Fruit fly (Drosophila melanogaster) whole organism, embryonic: Measurements from ENCODE around the gene CG42323.

Source experiments
- CG10321 ChIP-seq: fragments of 200-800 bp; sonication (Bioruptor generic); IDR thresholded peaks from 2 replicates; pipeline ENCODE4 v1.3.6; 2022; ENCODE audit warnings: missing biosample characterization, missing genetic modification characterization
- CG11504 ChIP-seq: fragments of 200-800 bp; sonication (Bioruptor generic); optimal IDR thresholded peaks from 3 replicates; lab custom pipeline; 2019; ENCODE audit warnings: missing biosample characterization, mild to moderate bottlenecking, missing genetic modification characterization, moderate library complexity
- CG12659 ChIP-seq: fragments of 200-800 bp; sonication (Bioruptor generic); optimal IDR thresholded peaks from 3 replicates; lab custom pipeline; 2017; ENCODE audit warnings: mild to moderate bottlenecking, missing biosample characterization, missing genetic modification reagents, missing genetic modification characterization
- CG15696 ChIP-seq: fragments of 200-800 bp; sonication (Bioruptor generic); optimal IDR thresholded peaks from 2 replicates; lab custom pipeline; 2019; ENCODE audit warnings: missing biosample characterization, mild to moderate bottlenecking, missing genetic modification characterization, moderate library complexity
- CG17385 ChIP-seq: fragments of 200-800 bp; sonication (Bioruptor generic); optimal IDR thresholded peaks from 3 replicates; lab custom pipeline; 2018; ENCODE audit warnings: missing biosample characterization, mild to moderate bottlenecking, missing genetic modification characterization
- CG17568 ChIP-seq: fragments of 200-800 bp; sonication (Bioruptor generic); optimal IDR thresholded peaks from 2 replicates; lab custom pipeline; 2018; ENCODE audit warnings: missing biosample characterization, mild to moderate bottlenecking, missing genetic modification characterization, moderate library complexity
- CG17612 ChIP-seq: fragments of 200-800 bp; sonication (Bioruptor generic); IDR thresholded peaks from 2 replicates; pipeline ENCODE4 v1.3.6; 2022; ENCODE audit warnings: missing biosample characterization, missing genetic modification characterization
- CG3281 ChIP-seq: fragments of 200-800 bp; sonication (Bioruptor generic); optimal IDR thresholded peaks from 3 replicates; lab custom pipeline; 2017; ENCODE audit warnings: missing biosample characterization, mild to moderate bottlenecking, missing genetic modification characterization
- CG33557 ChIP-seq: fragments of 200-800 bp; sonication (Bioruptor generic); optimal IDR thresholded peaks from 2 replicates; lab custom pipeline; 2019; ENCODE audit warnings: missing biosample characterization, mild to moderate bottlenecking, missing genetic modification characterization, moderate library complexity
- CG3995 ChIP-seq: fragments of 200-800 bp; sonication (Bioruptor generic); optimal IDR thresholded peaks from 3 replicates; lab custom pipeline; 2016; ENCODE audit warnings: missing biosample characterization, missing genetic modification characterization
- CG4360 ChIP-seq: fragments of 200-800 bp; sonication (Bioruptor generic); IDR thresholded peaks from 2 replicates; pipeline ENCODE4 v1.3.6; 2022; ENCODE audit warnings: missing biosample characterization, missing genetic modification characterization
- CG5953 ChIP-seq: fragments of 200-800 bp; sonication (Bioruptor generic); IDR thresholded peaks from 2 replicates; pipeline ENCODE4 v1.3.6; 2022; ENCODE audit warnings: missing biosample characterization, missing genetic modification characterization
- CG6765 ChIP-seq: fragments of 200-800 bp; sonication (Bioruptor generic); optimal IDR thresholded peaks from 3 replicates; lab custom pipeline; 2017; ENCODE audit warnings: missing biosample characterization, mild to moderate bottlenecking, missing genetic modification characterization
- CG7271 ChIP-seq: fragments of 200-800 bp; sonication (Bioruptor generic); optimal IDR thresholded peaks from 2 replicates; lab custom pipeline; 2018; ENCODE audit warnings: missing biosample characterization, mild to moderate bottlenecking, missing genetic modification characterization, moderate library complexity
- CG8359 ChIP-seq: fragments of 200-800 bp; sonication (Bioruptor generic); optimal IDR thresholded peaks from 2 replicates; lab custom pipeline; 2017; ENCODE audit warnings: missing biosample characterization, mild to moderate bottlenecking, missing genetic modification characterization, borderline replicate concordance
- CG8944 ChIP-seq: fragments of 200-800 bp; sonication (Bioruptor generic); optimal IDR thresholded peaks from 3 replicates; lab custom pipeline; 2016; ENCODE audit warnings: missing biosample characterization, missing genetic modification characterization
- CG9437 ChIP-seq: fragments of 200-800 bp; sonication (Bioruptor generic); optimal IDR thresholded peaks from 2 replicates; lab custom pipeline; 2018; ENCODE audit warnings: missing biosample characterization, mild to moderate bottlenecking, missing genetic modification characterization
- CG9817 ChIP-seq: fragments of 200-800 bp; sonication (Bioruptor generic); optimal IDR thresholded peaks from 2 replicates; lab custom pipeline; 2018; ENCODE audit warnings: missing biosample characterization, mild to moderate bottlenecking, missing genetic modification characterization, moderate library complexity
- CTCF ChIP-seq: fragments of 200-800 bp; sonication (Bioruptor generic); optimal IDR thresholded peaks from 2 replicates; lab custom pipeline; 2017; ENCODE audit warnings: missing biosample characterization, mild to moderate bottlenecking, missing genetic modification characterization, moderate library complexity
- Camta ChIP-seq: fragments of 200-800 bp; sonication (Bioruptor generic); optimal IDR thresholded peaks from 2 replicates; lab custom pipeline; 2016; ENCODE audit warnings: missing biosample characterization, missing genetic modification characterization
- Dfd ChIP-seq, 2 experiments: fragments of >200 bp; optimal IDR thresholded peaks; 2 replicates each; lab custom pipeline; 2017; ENCODE audit warnings: missing biosample characterization in 2 of 2, missing genetic modification characterization in 2 of 2
- Ets65A ChIP-seq: fragments of 200-800 bp; sonication (Bioruptor generic); peaks from one replicate; lab custom pipeline; 2016; ENCODE audit warnings: missing biosample characterization, missing genetic modification characterization
- Gsc ChIP-seq: fragments of 200-800 bp; sonication (Bioruptor generic); IDR thresholded peaks from 2 replicates; pipeline ENCODE4 v1.3.6; 2022; ENCODE audit warnings: missing biosample characterization, missing genetic modification characterization
- HmgZ ChIP-seq: fragments of 200-800 bp; sonication (Bioruptor generic); optimal IDR thresholded peaks from 2 replicates; lab custom pipeline; 2018; ENCODE audit warnings: missing biosample characterization, mild to moderate bottlenecking, missing genetic modification characterization
- Hmx ChIP-seq: fragments of 200-800 bp; sonication (Bioruptor generic); optimal IDR thresholded peaks from 2 replicates; lab custom pipeline; 2016; ENCODE audit warnings: missing biosample characterization, missing genetic modification characterization
- Hr78 ChIP-seq, 2 experiments: fragments of 200-800 bp in 1 of 2; fragments of >200 bp in 1 of 2; sonication (Bioruptor generic) in 1 of 2; optimal IDR thresholded peaks; 2 replicates each; lab custom pipeline; 2017 to 2019; ENCODE audit warnings: missing biosample characterization in 2 of 2, missing genetic modification characterization in 2 of 2, mild to moderate bottlenecking in 1 of 2, moderate library complexity in 1 of 2
- Med ChIP-seq: fragments of 200-800 bp; sonication (Bioruptor generic); peaks from one replicate; lab custom pipeline; 2016; ENCODE audit warnings: missing biosample characterization, missing genetic modification characterization, mild to moderate bottlenecking, inconsistent platforms, moderate library complexity
- Mrtf ChIP-seq: fragments of 200-800 bp; sonication (Bioruptor generic); IDR thresholded peaks from 3 replicates; pipeline ENCODE4 v1.3.6; 2022; ENCODE audit warnings: missing biosample characterization, missing genetic modification characterization
- Ptx1 ChIP-seq: fragments of 200-800 bp; sonication (Bioruptor generic); IDR thresholded peaks from 2 replicates; pipeline ENCODE4 v1.3.6; 2022; ENCODE audit warnings: missing biosample characterization, missing genetic modification characterization
- Rx ChIP-seq: fragments of 200-800 bp; sonication (Bioruptor generic); IDR thresholded peaks from 2 replicates; pipeline ENCODE4 v1.3.6; 2022; ENCODE audit warnings: missing biosample characterization, missing genetic modification characterization
- Ssrp ChIP-seq: fragments of 200-800 bp; sonication (Bioruptor generic); optimal IDR thresholded peaks from 2 replicates; lab custom pipeline; 2018; ENCODE audit warnings: missing biosample characterization, mild to moderate bottlenecking, missing genetic modification characterization, moderate library complexity
- Xbp1 ChIP-seq: fragments of 200-800 bp; sonication (Bioruptor generic); optimal IDR thresholded peaks from 3 replicates; lab custom pipeline; 2016; ENCODE audit warnings: missing biosample characterization, mild to moderate bottlenecking, missing genetic modification characterization
- ac ChIP-seq: fragments of 200-800 bp; sonication (Bioruptor generic); optimal IDR thresholded peaks from 3 replicates; lab custom pipeline; 2017; ENCODE audit warnings: missing biosample characterization, mild to moderate bottlenecking, missing genetic modification characterization
- ash1 ChIP-seq: fragments of 200-800 bp; sonication (Bioruptor generic); optimal IDR thresholded peaks from 2 replicates; lab custom pipeline; 2018; ENCODE audit warnings: missing biosample characterization, mild to moderate bottlenecking, missing genetic modification characterization
- cad ChIP-seq: fragments of >200 bp; optimal IDR thresholded peaks from 2 replicates; lab custom pipeline; 2017; ENCODE audit warnings: missing biosample characterization, missing genetic modification characterization
- corto ChIP-seq: fragments of 200-800 bp; sonication (Bioruptor generic); optimal IDR thresholded peaks from 2 replicates; lab custom pipeline; 2016; ENCODE audit warnings: missing biosample characterization, mild to moderate bottlenecking, missing genetic modification characterization, moderate library complexity
- crc ChIP-seq: fragments of 200-800 bp; sonication (Bioruptor generic); optimal IDR thresholded peaks from 2 replicates; lab custom pipeline; 2016; ENCODE audit warnings: missing biosample characterization, missing genetic modification characterization
- gcm2 ChIP-seq: fragments of 200-800 bp; sonication (Bioruptor generic); optimal IDR thresholded peaks from 2 replicates; lab custom pipeline; 2016; ENCODE audit warnings: missing biosample characterization, missing genetic modification characterization
- klu ChIP-seq: fragments of 200-800 bp; sonication (Bioruptor generic); IDR thresholded peaks from 2 replicates; pipeline ENCODE4 v1.3.6; 2022; ENCODE audit warnings: missing biosample characterization, missing genetic modification characterization
- lola ChIP-seq, 3 experiments: fragments of >200 bp in 2 of 3; fragments of 200-800 bp in 1 of 3; sonication (Bioruptor generic) in 1 of 3; optimal IDR thresholded peaks; 2 replicates each; lab custom pipeline; 2017 to 2019; ENCODE audit warnings: missing biosample characterization in 3 of 3, missing genetic modification characterization in 3 of 3, mild to moderate bottlenecking in 1 of 3, moderate library complexity in 1 of 3
- mam ChIP-seq: fragments of 200-800 bp; sonication (Bioruptor generic); optimal IDR thresholded peaks from 3 replicates; lab custom pipeline; 2016; ENCODE audit warnings: missing biosample characterization, missing genetic modification characterization
- rib ChIP-seq: fragments of 200-800 bp; sonication (Bioruptor generic); IDR thresholded peaks from 2 replicates; pipeline ENCODE4 v1.3.6; 2022; ENCODE audit warnings: missing biosample characterization, missing genetic modification characterization
- row ChIP-seq: fragments of 200-800 bp; sonication (Bioruptor generic); IDR thresholded peaks from 3 replicates; pipeline ENCODE4 v1.3.6; 2022; ENCODE audit warnings: missing biosample characterization, missing genetic modification characterization
- schlank ChIP-seq: fragments of 200-800 bp; sonication (Bioruptor generic); optimal IDR thresholded peaks from 2 replicates; lab custom pipeline; 2018; ENCODE audit warnings: missing biosample characterization, mild to moderate bottlenecking, missing genetic modification characterization
- slou ChIP-seq: fragments of 200-800 bp; sonication (Bioruptor generic); optimal IDR thresholded peaks from 3 replicates; lab custom pipeline; 2016; ENCODE audit warnings: missing biosample characterization, missing genetic modification characterization
- slp2 ChIP-seq: fragments of 200-800 bp; sonication (Bioruptor generic); optimal IDR thresholded peaks from 2 replicates; lab custom pipeline; 2016; ENCODE audit warnings: missing biosample characterization, missing genetic modification characterization
- trh ChIP-seq: fragments of 200-800 bp; sonication (Bioruptor generic); optimal IDR thresholded peaks from 2 replicates; lab custom pipeline; 2016; ENCODE audit warnings: missing biosample characterization, missing genetic modification characterization
- tup ChIP-seq: fragments of 200-800 bp; sonication (Bioruptor generic); optimal IDR thresholded peaks from 2 replicates; lab custom pipeline; 2016; ENCODE audit warnings: missing biosample characterization, mild to moderate bottlenecking, missing genetic modification characterization, moderate library complexity
- tx ChIP-seq: fragments of 200-800 bp; sonication (Bioruptor generic); optimal IDR thresholded peaks from 2 replicates; lab custom pipeline; 2016; ENCODE audit warnings: missing biosample characterization, missing genetic modification characterization
- zen2 ChIP-seq: fragments of 200-800 bp; sonication (Bioruptor generic); IDR thresholded peaks from 3 replicates; pipeline ENCODE4 v1.3.6; 2022; ENCODE audit warnings: missing biosample characterization, missing genetic modification characterization; ENCODE audit not compliant: partially characterized antibody
- zfh1 ChIP-seq: fragments of 200-800 bp; sonication (Bioruptor generic); IDR thresholded peaks from 3 replicates; pipeline ENCODE4 v1.3.6; 2022; ENCODE audit warnings: missing biosample characterization, missing genetic modification characterization

CG42323 gene

DNA sequence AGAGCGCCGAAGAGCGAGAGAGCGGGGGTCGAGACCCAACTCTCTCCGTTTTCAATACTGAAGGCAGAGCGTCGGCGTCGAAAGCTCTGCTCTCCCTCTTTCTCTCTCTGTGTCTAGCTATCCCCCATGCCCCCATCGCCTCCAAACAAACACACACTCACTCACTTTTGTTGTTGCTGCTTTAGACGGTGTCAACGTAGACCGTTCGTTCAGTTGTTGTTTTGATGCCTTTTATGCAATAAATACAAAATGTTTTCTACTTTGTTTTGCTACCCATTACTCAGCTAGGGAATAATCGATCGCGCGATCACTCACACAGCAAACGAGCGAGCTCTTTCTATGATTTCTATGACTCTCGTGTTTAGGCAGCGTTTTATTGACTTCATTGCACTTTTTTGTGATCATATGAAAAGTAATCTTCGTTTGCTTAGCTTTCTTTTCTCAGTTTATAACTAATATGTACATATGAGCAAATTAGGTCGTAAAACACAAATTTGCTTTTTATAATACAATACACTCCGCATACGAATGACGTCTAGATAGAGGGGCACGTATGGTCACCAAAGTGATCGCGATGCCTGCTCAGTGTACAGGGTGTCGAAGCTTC, 17.5 kb upstream of the CG42323 start (continued):
- TF ChIP-seq zen2 (peak; percentile 76; the same call in 2 of the 3 replicates), ash1 (GFP tag; lab: Kevin White, UChicago) (no peak), trh (GFP tag; lab: Kevin White, UChicago) (no peak), CG33557 (GFP tag; lab: Kevin White, UChicago) (no peak), lola (GFP tag; optimal IDR thresholded peaks at IDR 0.05; lab: Kevin White, UChicago) (peak in 1 of 3 experiments; percentile 33), cad (GFP tag; lab: Kevin White, UChicago) (no peak), Hr78 (GFP tag; optimal IDR thresholded peaks at IDR 0.05; lab: Kevin White, UChicago) (no peak), Dfd (GFP tag; optimal IDR thresholded peaks at IDR 0.05; lab: Kevin White, UChicago) (no peak), gcm2 (GFP tag; lab: Kevin White, UChicago) (no peak), CG10321 (GFP tag; lab: Robert Waterston, UW) (no peak), Rx (GFP tag; lab: Robert Waterston, UW) (0 out of 2 replicates have a peak, but pooled peaks have one; percentile 21), ac (GFP tag; lab: Kevin White, UChicago) (no peak), CG17568 (GFP tag; lab: Kevin White, UChicago) (no peak), mam (GFP tag; lab: Kevin White, UChicago) (peak; percentile 36), CG7271 (tag; lab: Kevin White, UChicago) (no peak), Camta (peak; percentile 1), CG6765 (GFP tag; lab: Kevin White, UChicago) (no peak), CG17385 (GFP tag; lab: Kevin White, UChicago) (no peak), tup (GFP tag; lab: Kevin White, UChicago) (no peak), Ets65A (GFP tag; lab: Kevin White, UChicago) (peak; percentile 90), CG17612 (no peak), CG15696 (no peak), CG8944 (GFP tag; lab: Kevin White, UChicago) (no peak), CG4360 (GFP tag; lab: Robert Waterston, UW) (0 out of 2 replicates have a peak, but pooled peaks have one; percentile 29), HmgZ (peak; percentile 8), CG3995 (no peak), CG5953 (GFP tag; lab: Robert Waterston, UW) (no peak), slp2 (GFP tag; lab: Kevin White, UChicago) (peak; percentile 52), corto (GFP tag; lab: Kevin White, UChicago) (no peak), CG9437 (GFP tag; lab: Kevin White, UChicago) (peak; percentile 14), Ssrp (peak; percentile 31), crc (GFP tag; lab: Kevin White, UChicago) (no peak), Med (GFP tag; lab: Kevin White, UChicago) (peak; percentile 88), schlank (tag; lab: Kevin White, UChicago) (no peak), CG12659 (GFP tag; lab: Kevin White, UChicago) (peak; percentile 35), Ptx1 (GFP tag; lab: Robert Waterston, UW) (peak; percentile 6; the same call in 1 of the 2 replicates), Gsc (GFP tag; lab: Robert Waterston, UW) (no peak), tx (GFP tag; lab: Kevin White, UChicago) (no peak), CG9817 (tag; lab: Kevin White, UChicago) (peak; percentile 32), Mrtf (GFP tag; lab: Robert Waterston, UW) (no peak), klu (GFP tag; lab: Robert Waterston, UW) (no peak), CG3281 (GFP tag; lab: Kevin White, UChicago) (peak; percentile 17), CG8359 (GFP tag; lab: Kevin White, UChicago) (no peak), slou (no peak), zfh1 (no peak), CG11504 (tag; lab: Kevin White, UChicago) (peak; percentile 35), Xbp1 (GFP tag; lab: Kevin White, UChicago) (peak; percentile 13), CTCF (GFP tag; lab: Kevin White, UChicago) (no peak), row (GFP tag; lab: Robert Waterston, UW) (peak; percentile 89), rib (GFP tag; lab: Robert Waterston, UW) (no peak), Hmx (GFP tag; lab: Kevin White, UChicago) (no peak)
